Worm (Caenorhabditis elegans) whole organism, L4/young adult: ENCODE measurements around the gene acl-8.

Experiments used
- W03F9.2 ChIP-seq: fragments of 150-350 bp; optimal IDR thresholded peaks from 2 replicates; lab custom pipeline; 2014; ENCODE audit warnings: missing biosample characterization, missing genetic modification characterization
- dao-5 ChIP-seq: sonication (generic microtip); optimal IDR thresholded peaks from 2 replicates; lab custom pipeline; 2016; ENCODE audit warnings: missing genotype, missing genetic modification characterization, moderate library complexity, missing compliant biosample characterization
- him-1 ChIP-seq: sonication (generic microtip); optimal IDR thresholded peaks from 2 replicates; lab custom pipeline; 2016; ENCODE audit warnings: missing genotype, missing genetic modification reagents, missing genetic modification characterization, missing compliant biosample characterization

The acl-8 gene

DNA sequence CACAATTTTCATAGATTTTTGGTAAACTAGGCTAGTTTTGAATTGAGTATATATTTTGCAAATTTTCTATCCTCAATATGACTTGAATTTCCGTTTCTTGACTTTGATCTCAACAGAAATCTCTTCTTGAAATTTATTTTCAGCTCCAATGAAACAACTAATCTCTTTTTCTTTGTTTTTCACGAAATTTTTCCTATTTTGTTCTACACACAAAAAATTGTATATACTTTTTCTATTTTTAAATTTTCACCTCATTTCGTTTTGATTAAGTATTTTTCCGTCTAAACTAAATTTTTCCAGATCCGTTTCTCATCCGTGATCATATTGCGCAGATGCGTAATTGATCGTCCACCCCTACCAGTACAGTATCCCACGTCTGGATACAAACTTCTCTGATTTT, 14.1 kb downstream of the acl-8 start, which contains the start of gene unc-83:
Gene unc-83, plus strand, starts transcription at position 301 of the 400 bp plus-strand sequence.
- TF ChIP-seq him-1 (tag; lab: Kevin White, UChicago) = no peak
- no peak for TF ChIP-seq dao-5 (tag; lab: Kevin White, UChicago)
- TF ChIP-seq W03F9.2 (tag; lab: Kevin White, UChicago) = no peak

ce11 chrV:6467676-6468075, 17.0 kb downstream of the acl-8 start:
- no peak for TF ChIP-seq him-1 (tag; lab: Kevin White, UChicago)
- no peak for TF ChIP-seq W03F9.2 (tag; lab: Kevin White, UChicago)
- TF ChIP-seq dao-5 (tag; lab: Kevin White, UChicago) = no peak

ce11 chrV:6471208-6471607, 20.5 kb downstream of the acl-8 start:
- TF ChIP-seq him-1 (tag; lab: Kevin White, UChicago) (no peak), W03F9.2 (tag; lab: Kevin White, UChicago) (no peak), dao-5 (tag; lab: Kevin White, UChicago) (no peak)

- TF ChIP-seq W03F9.2 (tag; lab: Kevin White, UChicago) (no peak), dao-5 (tag; lab: Kevin White, UChicago) (no peak), him-1 (tag; lab: Kevin White, UChicago) (no peak)
Measured at ce11 chrV:6476026-6476425, 25.4 kb downstream of the acl-8 start.

DNA sequence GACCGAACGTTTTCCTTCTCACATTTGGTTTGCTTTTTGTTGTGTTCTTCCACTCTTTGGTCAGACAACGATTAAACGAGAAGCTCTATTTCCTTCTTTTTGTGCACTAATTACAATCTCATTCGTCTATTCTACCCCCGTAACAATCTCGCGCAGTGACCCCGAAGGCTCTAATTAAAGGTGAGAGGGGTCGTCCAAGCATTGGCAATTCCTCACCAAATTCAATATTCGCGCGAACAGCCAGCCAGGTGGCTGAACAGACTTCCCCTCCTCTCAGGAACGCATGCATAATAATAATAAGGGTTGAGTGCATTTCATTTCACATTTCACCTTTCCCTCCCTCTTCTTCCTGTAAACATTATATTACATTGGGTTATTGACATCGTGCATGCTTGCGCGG, 34.4 kb downstream of the acl-8 start:
- TF ChIP-seq dao-5 (tag; lab: Kevin White, UChicago) (no peak), W03F9.2 (tag; lab: Kevin White, UChicago) (no peak), him-1 (tag; lab: Kevin White, UChicago) (no peak)

DNA sequence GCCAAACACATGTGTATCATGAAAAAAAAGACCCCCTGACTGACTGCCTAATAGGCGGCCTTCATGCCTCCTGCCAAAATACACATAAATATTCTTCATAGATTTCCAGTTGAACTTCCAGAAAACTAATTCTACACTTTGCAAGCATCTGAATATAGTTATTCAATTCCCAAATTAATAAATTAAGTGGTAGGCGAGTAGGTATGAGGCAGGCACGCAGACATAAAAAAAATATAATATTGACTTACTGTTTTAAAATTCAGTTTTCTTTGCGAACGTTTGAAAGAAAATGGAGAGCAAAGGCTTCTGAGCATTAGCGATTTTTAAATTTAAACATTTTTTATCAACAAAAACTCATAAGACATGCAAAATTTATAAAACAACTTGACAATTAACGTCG, 37.2 kb downstream of the acl-8 start:
- TF ChIP-seq him-1 (tag; lab: Kevin White, UChicago) = no peak
- no peak for TF ChIP-seq dao-5 (tag; lab: Kevin White, UChicago)
- TF ChIP-seq W03F9.2 (tag; lab: Kevin White, UChicago) = no peak

ce11 chrV:6488849-6489248, 38.2 kb downstream of the acl-8 start, which contains the start of gene lec-10:
lec-10 (minus strand) TSS chrV:6489120.
- no peak for TF ChIP-seq W03F9.2 (tag; lab: Kevin White, UChicago)
- no peak for TF ChIP-seq dao-5 (tag; lab: Kevin White, UChicago)
- TF ChIP-seq him-1 (tag; lab: Kevin White, UChicago) = no peak

- TF ChIP-seq dao-5 (tag; lab: Kevin White, UChicago) = no peak
- TF ChIP-seq W03F9.2 (tag; lab: Kevin White, UChicago) = no peak
- no peak for TF ChIP-seq him-1 (tag; lab: Kevin White, UChicago)
Measured at ce11 chrV:6492497-6492896, 41.8 kb downstream of the acl-8 start.

DNA sequence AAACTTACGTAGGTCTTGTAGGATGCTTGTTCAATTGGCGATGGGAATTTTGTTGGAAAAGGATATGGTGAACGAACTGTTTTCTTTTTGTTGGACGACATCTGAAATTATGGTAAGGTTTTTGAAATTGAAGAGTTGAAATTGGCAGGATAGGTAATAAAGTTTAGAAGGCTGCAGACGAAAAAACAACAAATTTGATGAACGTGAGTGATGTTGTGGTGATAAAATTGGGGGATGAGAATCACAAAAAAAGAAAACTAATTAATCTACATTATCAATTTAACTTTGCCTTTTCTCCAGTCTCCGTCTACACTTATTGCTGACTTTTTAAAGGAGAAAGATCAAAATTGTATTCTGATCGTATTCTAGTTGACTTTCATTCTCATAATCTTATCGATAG, 43.2 kb downstream of the acl-8 start, which contains the start of gene cpt-6:
Gene cpt-6, minus strand, starts transcription at position 101 of the 400 bp plus-strand sequence.
- TF ChIP-seq him-1 (tag; lab: Kevin White, UChicago) (no peak), W03F9.2 (tag; lab: Kevin White, UChicago) (no peak)

DNA sequence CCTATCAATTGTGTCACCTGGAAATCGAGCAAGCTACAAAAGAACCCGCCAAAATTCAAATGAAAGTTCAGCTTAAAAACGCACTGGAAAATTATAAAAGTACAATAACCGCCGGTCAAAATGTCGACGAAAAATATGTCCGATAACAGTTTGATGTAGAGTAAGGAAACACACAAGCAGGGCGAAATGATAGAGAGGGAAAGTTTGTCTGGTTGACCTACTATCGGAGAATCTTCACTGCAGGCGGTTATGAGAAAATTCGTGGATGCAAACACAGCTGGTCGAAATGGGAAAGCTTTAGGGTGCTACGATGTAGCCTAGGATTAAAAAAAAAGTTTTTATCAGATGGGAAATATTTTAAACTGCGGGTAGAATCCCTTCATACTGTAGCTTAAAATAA, 44.7 kb downstream of the acl-8 start:
- TF ChIP-seq dao-5 (tag; lab: Kevin White, UChicago) = no peak
- no peak for TF ChIP-seq W03F9.2 (tag; lab: Kevin White, UChicago)
- TF ChIP-seq him-1 (tag; lab: Kevin White, UChicago) = no peak

DNA sequence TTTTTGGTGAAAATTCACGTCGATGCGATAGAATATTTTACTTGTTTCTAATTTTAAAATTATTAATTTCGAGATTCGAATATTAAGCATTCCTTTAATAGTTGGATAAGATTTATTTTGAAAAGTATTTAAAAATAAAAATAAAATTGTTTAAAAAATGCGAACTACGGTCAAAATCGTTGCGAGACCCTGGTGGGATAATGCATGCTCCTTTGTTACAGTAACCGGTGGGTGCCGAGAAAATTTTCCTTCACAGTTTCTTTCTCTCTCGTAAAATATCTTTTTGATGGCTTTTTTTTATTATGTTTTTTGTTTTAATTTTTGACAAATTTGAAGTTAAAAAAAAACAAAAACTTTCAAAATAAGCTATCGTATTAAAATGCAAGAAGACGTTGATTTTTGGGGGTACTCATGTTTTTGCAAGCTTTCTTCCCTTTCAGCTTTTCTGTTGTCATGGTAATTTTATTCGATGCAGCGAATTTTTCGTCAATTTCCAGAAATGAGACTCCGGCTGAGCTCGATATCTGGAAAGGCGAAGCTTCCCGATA, 46.0 kb downstream of the acl-8 start, which contains the start of gene dgtr-1:
Gene dgtr-1, plus strand, starts transcription at position 498 of the 548 bp plus-strand sequence.
- TF ChIP-seq him-1 (tag; lab: Kevin White, UChicago) (no peak), W03F9.2 (tag; lab: Kevin White, UChicago) (peak; percentile 23)

- no peak for TF ChIP-seq him-1 (tag; lab: Kevin White, UChicago)
Measured at ce11 chrV:6498441-6498840, 47.8 kb downstream of the acl-8 start.

DNA sequence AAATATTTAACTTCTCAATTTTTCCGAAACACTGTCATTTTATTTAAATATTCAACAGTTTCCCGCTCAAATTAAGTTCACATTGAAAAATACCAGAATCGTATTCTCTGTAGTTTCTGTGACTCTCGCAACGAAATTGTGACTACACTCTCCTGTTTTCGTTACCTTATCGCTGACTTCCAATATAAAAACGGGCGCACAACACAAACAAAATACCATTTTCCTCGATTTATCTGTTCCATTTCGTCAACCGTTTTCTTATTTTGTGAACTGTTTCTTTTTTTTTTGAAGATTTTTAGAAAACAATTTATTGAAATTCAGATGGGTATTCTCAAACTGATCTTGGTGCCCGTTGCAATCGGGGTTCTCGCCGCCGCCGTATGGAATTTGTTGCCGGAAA, 48.2 kb downstream of the acl-8 start, which contains the start of gene W01A11.1:
Gene W01A11.1, plus strand, starts transcription at position 322 of the 400 bp plus-strand sequence.
- TF ChIP-seq dao-5 (tag; lab: Kevin White, UChicago) (no peak), W03F9.2 (tag; lab: Kevin White, UChicago) (no peak), him-1 (tag; lab: Kevin White, UChicago) (no peak)
